4 worm cellular contexts compared by ENCODE assay signal in genomic region chrV:10719019-10719832, ce11.
TF ChIP-seq lines count a peak whose summit lies in the region.

No protein-coding gene starts in this region.

TF ChIP-seq in whole organism, L1 larva, 84 proteins besides CTCF, POLR2A, EP300 and RAD21 (continued from another document and continues in another):
- TF ChIP-seq fkh-10 (GFP tag; optimal IDR thresholded peaks at IDR 0.05; lab: Kevin White, UChicago): no peak
- TF ChIP-seq unc-62 (GFP tag; optimal IDR thresholded peaks at IDR 0.05; lab: Kevin White, UChicago): no peak
- no peak for TF ChIP-seq nhr-84 (tag; optimal IDR thresholded peaks at IDR 0.05; lab: Kevin White, UChicago)
- TF ChIP-seq nhr-11 (tag; optimal IDR thresholded peaks at IDR 0.05; lab: Kevin White, UChicago): no peak
- peak; percentile 16 for TF ChIP-seq ama-1 (optimal IDR thresholded peaks at IDR 0.05; lab: Kevin White, UChicago)
- no peak for TF ChIP-seq ceh-82 (tag; optimal IDR thresholded peaks at IDR 0.05; lab: Kevin White, UChicago)
- peak; percentile 82 for TF ChIP-seq rnt-1 (tag; optimal IDR thresholded peaks at IDR 0.05; lab: Kevin White, UChicago)
- TF ChIP-seq ceh-88 (GFP tag; IDR thresholded peaks at IDR 0.05; lab: Robert Waterston, UW): no peak
- peak; percentile 31 for TF ChIP-seq C16A3.4 (tag; optimal IDR thresholded peaks at IDR 0.05; lab: Kevin White, UChicago)
- TF ChIP-seq tbx-2 (tag; optimal IDR thresholded peaks at IDR 0.05; lab: Kevin White, UChicago): no peak
- no peak for TF ChIP-seq nhr-237 (tag; optimal IDR thresholded peaks at IDR 0.05; lab: Kevin White, UChicago)
- no peak for TF ChIP-seq hlh-17 (GFP tag; optimal IDR thresholded peaks at IDR 0.05; lab: Kevin White, UChicago; ENCODE audit: borderline replicate concordance)
- TF ChIP-seq isw-1 (GFP tag; IDR thresholded peaks at IDR 0.05; lab: Robert Waterston, UW): no peak
- TF ChIP-seq nhr-77 (tag; optimal IDR thresholded peaks at IDR 0.05; lab: Kevin White, UChicago): no peak
- no peak for TF ChIP-seq alr-1 (tag; optimal IDR thresholded peaks at IDR 0.05; lab: Kevin White, UChicago; ENCODE audit: borderline replicate concordance)
- TF ChIP-seq nhr-76 (tag; optimal IDR thresholded peaks at IDR 0.05; lab: Kevin White, UChicago): no peak
- no peak for TF ChIP-seq pqm-1 (tag; optimal IDR thresholded peaks at IDR 0.05; lab: Kevin White, UChicago)
- TF ChIP-seq nhr-90 (tag; optimal IDR thresholded peaks at IDR 0.05; lab: Kevin White, UChicago; ENCODE audit: poor library complexity): no peak
- no peak for TF ChIP-seq F16B12.6 (tag; optimal IDR thresholded peaks at IDR 0.05; lab: Kevin White, UChicago)
- TF ChIP-seq lir-3 (tag; optimal IDR thresholded peaks at IDR 0.05; lab: Kevin White, UChicago; ENCODE audit: poor library complexity): no peak
- TF ChIP-seq aha-1 (tag; optimal IDR thresholded peaks at IDR 0.05; lab: Kevin White, UChicago): no peak
- TF ChIP-seq snu-23 (GFP tag; optimal IDR thresholded peaks at IDR 0.05; lab: Kevin White, UChicago): peak; percentile 21
- TF ChIP-seq unc-86 (tag; optimal IDR thresholded peaks at IDR 0.05; lab: Kevin White, UChicago): no peak
- TF ChIP-seq zip-4 (GFP tag; optimal IDR thresholded peaks at IDR 0.05; lab: Kevin White, UChicago): no peak
- no peak for TF ChIP-seq jun-1 (tag; optimal IDR thresholded peaks at IDR 0.05; lab: Kevin White, UChicago)
- peak; percentile 12 for TF ChIP-seq sup-37 (GFP tag; optimal IDR thresholded peaks at IDR 0.05; lab: Kevin White, UChicago)
- no peak for TF ChIP-seq nhr-20 (tag; optimal IDR thresholded peaks at IDR 0.05; lab: Kevin White, UChicago)
- TF ChIP-seq lin-35 (GFP tag; optimal IDR thresholded peaks at IDR 0.05; lab: Kevin White, UChicago): peak in 1 of 2 experiments; percentile 10
- TF ChIP-seq dsc-1 (tag; optimal IDR thresholded peaks at IDR 0.05; lab: Kevin White, UChicago): peak; percentile 24
- peak; percentile 31 for TF ChIP-seq egl-13 (tag; optimal IDR thresholded peaks at IDR 0.05; lab: Kevin White, UChicago)
- TF ChIP-seq egl-27 (tag; optimal IDR thresholded peaks at IDR 0.05; lab: Kevin White, UChicago): no peak
- TF ChIP-seq C04F5.9 (tag; optimal IDR thresholded peaks at IDR 0.05; lab: Kevin White, UChicago): no peak
- no peak for TF ChIP-seq nhr-12 (tag; optimal IDR thresholded peaks at IDR 0.05; lab: Kevin White, UChicago)
- no peak for TF ChIP-seq hlh-4 (tag; optimal IDR thresholded peaks at IDR 0.05; lab: Kevin White, UChicago)

TF ChIP-seq in whole organism, L2 larva, 48 proteins besides CTCF, POLR2A, EP300 and RAD21 (continued from another document):
- no peak for TF ChIP-seq sem-4 (tag; optimal IDR thresholded peaks at IDR 0.05; lab: Kevin White, UChicago)
- TF ChIP-seq ztf-11 (tag; optimal IDR thresholded peaks at IDR 0.05; lab: Kevin White, UChicago): no peak
- TF ChIP-seq ZK546.5 (tag; optimal IDR thresholded peaks at IDR 0.05; lab: Kevin White, UChicago): no peak
- peak; percentile 52 for TF ChIP-seq ama-1 (optimal IDR thresholded peaks at IDR 0.05; lab: Kevin White, UChicago)
- no peak for TF ChIP-seq nhr-12 (tag; optimal IDR thresholded peaks at IDR 0.05; lab: Kevin White, UChicago)
- no peak for TF ChIP-seq lin-13 (GFP tag; optimal IDR thresholded peaks at IDR 0.05; lab: Kevin White, UChicago)
- no peak for TF ChIP-seq mbf-1 (tag; optimal IDR thresholded peaks at IDR 0.05; lab: Kevin White, UChicago)
- TF ChIP-seq nhr-23 (tag; optimal IDR thresholded peaks at IDR 0.05; lab: Kevin White, UChicago): no peak
- TF ChIP-seq nhr-10 (tag; optimal IDR thresholded peaks at IDR 0.05; lab: Kevin White, UChicago): no peak
- no peak for TF ChIP-seq elt-3 (tag; optimal IDR thresholded peaks at IDR 0.05; lab: Kevin White, UChicago)
- no peak for TF ChIP-seq skn-1 (tag; optimal IDR thresholded peaks at IDR 0.05; lab: Kevin White, UChicago)
- TF ChIP-seq C34F6.9 (tag; optimal IDR thresholded peaks at IDR 0.05; lab: Kevin White, UChicago): peak; percentile 35
- TF ChIP-seq mab-5 (tag; optimal IDR thresholded peaks at IDR 0.05; lab: Kevin White, UChicago): peak; percentile 19
- TF ChIP-seq egl-27 (tag; optimal IDR thresholded peaks at IDR 0.05; lab: Kevin White, UChicago): peak; percentile 73
- no peak for TF ChIP-seq sma-3 (GFP tag; optimal IDR thresholded peaks at IDR 0.05; lab: Kevin White, UChicago)
- TF ChIP-seq nhr-21 (tag; optimal IDR thresholded peaks at IDR 0.05; lab: Kevin White, UChicago): no peak
- no peak for TF ChIP-seq nhr-237 (tag; optimal IDR thresholded peaks at IDR 0.05; lab: Kevin White, UChicago)
- no peak for TF ChIP-seq nhr-25 (tag; optimal IDR thresholded peaks at IDR 0.05; lab: Kevin White, UChicago)
- peak; percentile 32 for TF ChIP-seq fos-1 (tag; optimal IDR thresholded peaks at IDR 0.05; lab: Kevin White, UChicago)
- no peak for TF ChIP-seq ztf-1 (GFP tag; conservative IDR thresholded peaks at IDR 0.05; lab: Robert Waterston, UW)
- no peak for TF ChIP-seq nhr-11 (tag; optimal IDR thresholded peaks at IDR 0.05; lab: Kevin White, UChicago)
- no peak for TF ChIP-seq gmeb-1 (tag; optimal IDR thresholded peaks at IDR 0.05; lab: Kevin White, UChicago)
- peak in 1 of 2 experiments; percentile 16 for TF ChIP-seq mdl-1 (tag; optimal IDR thresholded peaks at IDR 0.05; lab: Kevin White, UChicago)
- TF ChIP-seq unc-55 (GFP tag; optimal IDR thresholded peaks at IDR 0.05; lab: Kevin White, UChicago): peak; percentile 47
- no peak for TF ChIP-seq ztf-4 (tag; optimal IDR thresholded peaks at IDR 0.05; lab: Kevin White, UChicago)
- TF ChIP-seq dmd-4 (tag; optimal IDR thresholded peaks at IDR 0.05; lab: Kevin White, UChicago): no peak
- TF ChIP-seq lin-11 (tag; optimal IDR thresholded peaks at IDR 0.05; lab: Kevin White, UChicago): no peak
- peak; percentile 19 for TF ChIP-seq crh-2 (tag; optimal IDR thresholded peaks at IDR 0.05; lab: Kevin White, UChicago)
- no peak for TF ChIP-seq lin-39 (tag; optimal IDR thresholded peaks at IDR 0.05; lab: Kevin White, UChicago)
- no peak for TF ChIP-seq peb-1 (tag; optimal IDR thresholded peaks at IDR 0.05; lab: Kevin White, UChicago)
- TF ChIP-seq ceh-82 (tag; optimal IDR thresholded peaks at IDR 0.05; lab: Kevin White, UChicago): no peak
- TF ChIP-seq R02D3.7 (tag; optimal IDR thresholded peaks at IDR 0.05; lab: Kevin White, UChicago): no peak
- no peak for TF ChIP-seq zag-1 (tag; optimal IDR thresholded peaks at IDR 0.05; lab: Kevin White, UChicago)
- peak; percentile 53 for TF ChIP-seq blmp-1 (tag; optimal IDR thresholded peaks at IDR 0.05; lab: Kevin White, UChicago; ENCODE audit: insufficient read depth)
- no peak for TF ChIP-seq aly-2 (tag; optimal IDR thresholded peaks at IDR 0.05; lab: Kevin White, UChicago)

TF ChIP-seq in whole organism, L3 larva, 47 proteins besides CTCF, POLR2A, EP300 and RAD21 (continued from another document):
- TF ChIP-seq daf-12 (tag; optimal IDR thresholded peaks at IDR 0.05; lab: Kevin White, UChicago) (no peak), ceh-82 (tag; optimal IDR thresholded peaks at IDR 0.05; lab: Kevin White, UChicago) (no peak), nhr-43 (tag; optimal IDR thresholded peaks at IDR 0.05; lab: Kevin White, UChicago; ENCODE audit: poor library complexity, severe bottlenecking) (no peak), lin-39 (tag; optimal IDR thresholded peaks at IDR 0.05; lab: Kevin White, UChicago) (no peak), nhr-28 (tag; optimal IDR thresholded peaks at IDR 0.05; lab: Kevin White, UChicago) (no peak), elt-2 (tag; optimal IDR thresholded peaks at IDR 0.05; lab: Kevin White, UChicago) (no peak), egl-5 (tag; optimal IDR thresholded peaks at IDR 0.05; lab: Kevin White, UChicago) (no peak), mdl-1 (tag; optimal IDR thresholded peaks at IDR 0.05; lab: Kevin White, UChicago) (no peak), nhr-11 (tag; optimal IDR thresholded peaks at IDR 0.05; lab: Kevin White, UChicago) (peak; percentile 62), snpc-4 (tag; optimal IDR thresholded peaks at IDR 0.05; lab: Kevin White, UChicago) (no peak), nfya-1 (tag; optimal IDR thresholded peaks at IDR 0.05; lab: Kevin White, UChicago; ENCODE audit: insufficient read depth) (peak; percentile 4)

TF ChIP-seq in whole organism, L4 larva, 104 proteins besides CTCF, POLR2A, EP300 and RAD21 (continued from another document):
- no peak for TF ChIP-seq zag-1 (tag; optimal IDR thresholded peaks at IDR 0.05; lab: Kevin White, UChicago)
- no peak for TF ChIP-seq ces-1 (GFP tag; optimal IDR thresholded peaks at IDR 0.05; lab: Kevin White, UChicago)
- TF ChIP-seq mep-1 (tag; optimal IDR thresholded peaks at IDR 0.05; lab: Kevin White, UChicago): peak; percentile 47
- TF ChIP-seq nhr-11 (tag; optimal IDR thresholded peaks at IDR 0.05; lab: Kevin White, UChicago): peak; percentile 76
- TF ChIP-seq zfp-2 (tag; optimal IDR thresholded peaks at IDR 0.05; lab: Kevin White, UChicago): no peak
